Worm (Caenorhabditis elegans): ENCODE measurements around the gene R05G6.4.

R05G6.4 gene

ce11 chrIV:7473159-7473649, 39.8 kb upstream of the R05G6.4 start, which contains the start of the genes plk-3 and F55G1.6:
TSS of gene plk-3 (minus strand) at chrIV:7473209.
TSS of gene F55G1.6 (plus strand) at chrIV:7473517.
- no peak for TF ChIP-seq nhr-237 (tag; optimal IDR thresholded peaks at IDR 0.05)
- TF ChIP-seq blmp-1 (tag; optimal IDR thresholded peaks at IDR 0.05; ENCODE audit: insufficient read depth) = no peak
- TF ChIP-seq ama-1 (optimal IDR thresholded peaks at IDR 0.05) = no peak
- no peak for TF ChIP-seq fos-1 (tag; optimal IDR thresholded peaks at IDR 0.05)
- TF ChIP-seq nhr-25 (tag; optimal IDR thresholded peaks at IDR 0.05) = no peak
- no peak for TF ChIP-seq lin-39 (tag; optimal IDR thresholded peaks at IDR 0.05)
- TF ChIP-seq alr-1 (tag; optimal IDR thresholded peaks at IDR 0.05) = no peak
- no peak for TF ChIP-seq nhr-12 (tag; optimal IDR thresholded peaks at IDR 0.05)
- TF ChIP-seq unc-39 (tag; optimal IDR thresholded peaks at IDR 0.05) = no peak
- no peak for TF ChIP-seq lin-13 (GFP tag; optimal IDR thresholded peaks at IDR 0.05)
- no peak for TF ChIP-seq nhr-77 (tag; optimal IDR thresholded peaks at IDR 0.05)
- no peak for TF ChIP-seq nhr-10 (tag; optimal IDR thresholded peaks at IDR 0.05)
- no peak for TF ChIP-seq snpc-4 (tag; optimal IDR thresholded peaks at IDR 0.05)
- no peak for TF ChIP-seq nhr-23 (tag; optimal IDR thresholded peaks at IDR 0.05)
- TF ChIP-seq ZK546.5 (tag; optimal IDR thresholded peaks at IDR 0.05) = no peak
- no peak for TF ChIP-seq ztf-11 (tag; optimal IDR thresholded peaks at IDR 0.05)
- no peak for TF ChIP-seq elt-1 (tag; optimal IDR thresholded peaks at IDR 0.05)
- TF ChIP-seq mbf-1 (tag; optimal IDR thresholded peaks at IDR 0.05) = no peak
- TF ChIP-seq nhr-11 (tag; optimal IDR thresholded peaks at IDR 0.05) = no peak

- TF ChIP-seq alr-1 (tag; optimal IDR thresholded peaks at IDR 0.05) (no peak), lin-11 (tag; optimal IDR thresholded peaks at IDR 0.05) (no peak), peb-1 (tag; optimal IDR thresholded peaks at IDR 0.05) (no peak), crh-2 (tag; optimal IDR thresholded peaks at IDR 0.05) (no peak), egl-27 (tag; optimal IDR thresholded peaks at IDR 0.05) (no peak), nhr-11 (tag; optimal IDR thresholded peaks at IDR 0.05) (no peak), R02D3.7 (tag; optimal IDR thresholded peaks at IDR 0.05) (no peak), ZK546.5 (tag; optimal IDR thresholded peaks at IDR 0.05) (no peak), mbf-1 (tag; optimal IDR thresholded peaks at IDR 0.05) (no peak), blmp-1 (tag; optimal IDR thresholded peaks at IDR 0.05; ENCODE audit: insufficient read depth) (no peak)
These were observed 38.2 kb upstream of the R05G6.4 start, which contains the start of gene slc-25A18.2 for ce11 chrIV:7474826-7475225. TSS of gene slc-25A18.2 (plus strand) at chrIV:7475041.

ce11 chrIV:7477197-7477596, 35.8 kb upstream of the R05G6.4 start, which contains the start of gene pycr-4:
TSS of gene pycr-4 (minus strand) at chrIV:7477297.
- TF ChIP-seq C34F6.9 (tag; optimal IDR thresholded peaks at IDR 0.05) (peak; percentile 13), gmeb-1 (tag; optimal IDR thresholded peaks at IDR 0.05) (no peak), sem-4 (tag; optimal IDR thresholded peaks at IDR 0.05) (no peak), nhr-21 (tag; optimal IDR thresholded peaks at IDR 0.05) (no peak), nhr-6 (tag; optimal IDR thresholded peaks at IDR 0.05) (no peak), ZK546.5 (tag; optimal IDR thresholded peaks at IDR 0.05) (no peak), sma-3 (GFP tag; optimal IDR thresholded peaks at IDR 0.05) (no peak), snpc-4 (tag; optimal IDR thresholded peaks at IDR 0.05) (no peak), lin-39 (tag; optimal IDR thresholded peaks at IDR 0.05) (no peak), sma-9 (GFP tag; optimal IDR thresholded peaks at IDR 0.05) (peak; percentile 25), sma-9 (tag; optimal IDR thresholded peaks at IDR 0.05) (no peak)

ce11 chrIV:7477697-7478096, 35.3 kb upstream of the R05G6.4 start:
- TF ChIP-seq mdl-1 (tag; optimal IDR thresholded peaks at IDR 0.05) = no peak
- no peak for TF ChIP-seq unc-62 (GFP tag; optimal IDR thresholded peaks at IDR 0.05)
- TF ChIP-seq zag-1 (tag; optimal IDR thresholded peaks at IDR 0.05) = no peak
- no peak for TF ChIP-seq unc-55 (GFP tag; optimal IDR thresholded peaks at IDR 0.05)
- TF ChIP-seq ceh-16 (tag; optimal IDR thresholded peaks at IDR 0.05) = no peak
- TF ChIP-seq nhr-6 (tag; optimal IDR thresholded peaks at IDR 0.05) = no peak
- TF ChIP-seq alr-1 (tag; optimal IDR thresholded peaks at IDR 0.05) = no peak
- TF ChIP-seq nhr-25 (tag; optimal IDR thresholded peaks at IDR 0.05) = no peak
- TF ChIP-seq nhr-237 (tag; optimal IDR thresholded peaks at IDR 0.05) = no peak
- TF ChIP-seq Y55F3AM.14 (GFP tag; optimal IDR thresholded peaks at IDR 0.05) = no peak
- no peak for TF ChIP-seq ztf-11 (tag; optimal IDR thresholded peaks at IDR 0.05)
- TF ChIP-seq C34F6.9 (tag; optimal IDR thresholded peaks at IDR 0.05) = no peak
- no peak for TF ChIP-seq nhr-21 (tag; optimal IDR thresholded peaks at IDR 0.05)
- TF ChIP-seq unc-39 (tag; optimal IDR thresholded peaks at IDR 0.05) = no peak
- TF ChIP-seq ZK546.5 (tag; optimal IDR thresholded peaks at IDR 0.05) = no peak
- TF ChIP-seq mbf-1 (tag; optimal IDR thresholded peaks at IDR 0.05) = no peak
- TF ChIP-seq skn-1 (tag; optimal IDR thresholded peaks at IDR 0.05) = no peak
- no peak for TF ChIP-seq sem-4 (tag; optimal IDR thresholded peaks at IDR 0.05)
- no peak for TF ChIP-seq nhr-12 (tag; optimal IDR thresholded peaks at IDR 0.05)
- no peak for TF ChIP-seq nhr-77 (tag; optimal IDR thresholded peaks at IDR 0.05)
